Worm (Caenorhabditis elegans) whole organism, L2 larva: ENCODE measurements around the gene him-14.

Experiments used
- C34F6.9 ChIP-seq: fragments of 150-350 bp; optimal IDR thresholded peaks from 2 replicates; lab custom pipeline; 2014; ENCODE audit warnings: missing biosample characterization, missing genetic modification characterization
- F13H6.1 ChIP-seq: sonication (generic microtip); optimal IDR thresholded peaks from 2 replicates; lab custom pipeline; 2016; ENCODE audit warnings: missing genetic modification characterization, missing compliant biosample characterization
- Y55F3AM.14 ChIP-seq: fragments of 200-800 bp; sonication (Bioruptor generic); optimal IDR thresholded peaks from 2 replicates; lab custom pipeline; 2018; ENCODE audit warnings: mild to moderate bottlenecking, missing genetic modification characterization, missing compliant biosample characterization
- ZK546.5 ChIP-seq: sonication (generic microtip); optimal IDR thresholded peaks from 2 replicates; lab custom pipeline; 2017; ENCODE audit warnings: missing biosample characterization, missing genetic modification characterization
- alr-1 ChIP-seq: fragments of 150-350 bp; optimal IDR thresholded peaks from 2 replicates; lab custom pipeline; 2014; ENCODE audit warnings: missing biosample characterization, missing genetic modification characterization
- aly-2 ChIP-seq: fragments of 150-350 bp; optimal IDR thresholded peaks from 2 replicates; lab custom pipeline; 2014; ENCODE audit warnings: missing biosample characterization, missing genetic modification characterization
- blmp-1 ChIP-seq: sonication (generic microtip); optimal IDR thresholded peaks from 2 replicates; lab custom pipeline; 2017; ENCODE audit warnings: missing genetic modification characterization, mild to moderate bottlenecking, missing compliant biosample characterization, antibody characterized with exemption, moderate library complexity; ENCODE audit not compliant: insufficient read depth
- ceh-16 ChIP-seq: fragments of 150-350 bp; optimal IDR thresholded peaks from 2 replicates; lab custom pipeline; 2014; ENCODE audit warnings: missing biosample characterization, missing genetic modification characterization
- ceh-82 ChIP-seq: fragments of 150-350 bp; optimal IDR thresholded peaks from 2 replicates; lab custom pipeline; 2014; ENCODE audit warnings: missing biosample characterization, missing genetic modification characterization
- crh-2 ChIP-seq: sonication (generic microtip); optimal IDR thresholded peaks from 2 replicates; lab custom pipeline; 2017; ENCODE audit warnings: missing biosample characterization, missing genetic modification characterization
- dmd-4 ChIP-seq: sonication (generic microtip); optimal IDR thresholded peaks from 2 replicates; lab custom pipeline; 2017; ENCODE audit warnings: missing biosample characterization, missing genetic modification characterization
- elt-1 ChIP-seq: fragments of 150-350 bp; optimal IDR thresholded peaks from 2 replicates; lab custom pipeline; 2014; ENCODE audit warnings: missing biosample characterization, missing genetic modification characterization
- elt-3 ChIP-seq: sonication (generic microtip); optimal IDR thresholded peaks from 2 replicates; lab custom pipeline; 2017; ENCODE audit warnings: missing biosample characterization, missing genetic modification characterization
- fos-1 ChIP-seq: fragments of 150-350 bp; optimal IDR thresholded peaks from 2 replicates; lab custom pipeline; 2014; ENCODE audit warnings: missing biosample characterization, missing genetic modification characterization
- gmeb-1 ChIP-seq: fragments of 150-350 bp; optimal IDR thresholded peaks from 2 replicates; lab custom pipeline; 2014; ENCODE audit warnings: missing biosample characterization, missing genetic modification characterization
- lin-11 ChIP-seq: fragments of 150-350 bp; sonication (generic microtip); optimal IDR thresholded peaks from 2 replicates; lab custom pipeline; 2014; ENCODE audit warnings: missing biosample characterization, missing genetic modification characterization, inconsistent platforms, mixed read lengths
- lin-13 ChIP-seq: fragments of 150-350 bp; optimal IDR thresholded peaks from 2 replicates; lab custom pipeline; 2014; ENCODE audit warnings: missing biosample characterization, missing genetic modification reagents, missing genetic modification characterization
- lsy-2 ChIP-seq, 2 experiments: fragments of 150-350 bp in 1 of 2; sonication (generic microtip) in 1 of 2; optimal IDR thresholded peaks; 2 replicates each; lab custom pipeline; 2014 to 2017; ENCODE audit warnings: missing biosample characterization in 2 of 2, missing genetic modification characterization in 2 of 2
- mdl-1 ChIP-seq, 2 experiments: fragments of 150-350 bp in 1 of 2; sonication (generic microtip) in 1 of 2; optimal IDR thresholded peaks; 2 replicates each; lab custom pipeline; 2017; ENCODE audit warnings: missing biosample characterization in 2 of 2, missing genetic modification characterization in 2 of 2
- nhr-10 ChIP-seq: sonication (generic microtip); optimal IDR thresholded peaks from 2 replicates; lab custom pipeline; 2017; ENCODE audit warnings: missing biosample characterization, missing genetic modification characterization
- nhr-11 ChIP-seq: fragments of 150-350 bp; optimal IDR thresholded peaks from 2 replicates; lab custom pipeline; 2014; ENCODE audit warnings: missing biosample characterization, missing genetic modification characterization
- nhr-12 ChIP-seq: fragments of 150-350 bp; optimal IDR thresholded peaks from 2 replicates; lab custom pipeline; 2014; ENCODE audit warnings: missing biosample characterization, missing genetic modification characterization
- nhr-129 ChIP-seq: fragments of 150-350 bp; optimal IDR thresholded peaks from 2 replicates; lab custom pipeline; 2014; ENCODE audit warnings: missing biosample characterization, missing genetic modification characterization
- nhr-21 ChIP-seq: fragments of 150-350 bp; optimal IDR thresholded peaks from 2 replicates; lab custom pipeline; 2014; ENCODE audit warnings: missing biosample characterization, missing genetic modification characterization
- nhr-23 ChIP-seq: fragments of 150-350 bp; optimal IDR thresholded peaks from 2 replicates; lab custom pipeline; 2014; ENCODE audit warnings: missing biosample characterization, missing genetic modification reagents, missing genetic modification characterization
- nhr-237 ChIP-seq: fragments of 150-350 bp; optimal IDR thresholded peaks from 2 replicates; lab custom pipeline; 2014; ENCODE audit warnings: missing biosample characterization, missing genetic modification characterization
- nhr-25 ChIP-seq: fragments of 150-350 bp; sonication (generic microtip); optimal IDR thresholded peaks from 3 replicates; lab custom pipeline; 2014; ENCODE audit warnings: missing biosample characterization, missing genetic modification characterization
- nhr-77 ChIP-seq: fragments of 150-350 bp; optimal IDR thresholded peaks from 2 replicates; lab custom pipeline; 2014; ENCODE audit warnings: missing biosample characterization, missing genetic modification characterization
- sem-4 ChIP-seq: fragments of 150-350 bp; optimal IDR thresholded peaks from 2 replicates; lab custom pipeline; 2014; ENCODE audit warnings: missing biosample characterization, missing genetic modification reagents, missing genetic modification characterization
- skn-1 ChIP-seq: sonication (generic microtip); optimal IDR thresholded peaks from 2 replicates; lab custom pipeline; 2017; ENCODE audit warnings: missing biosample characterization, missing genetic modification characterization
- sma-3 ChIP-seq: sonication (generic microtip); optimal IDR thresholded peaks from 2 replicates; lab custom pipeline; 2016; ENCODE audit warnings: missing genetic modification reagents, missing genetic modification characterization, missing compliant biosample characterization
- sma-9 ChIP-seq, 2 experiments: fragments of 150-350 bp in 1 of 2; sonication (generic microtip) in 1 of 2; optimal IDR thresholded peaks; 2 replicates each; lab custom pipeline; 2014 to 2016; ENCODE audit warnings: missing genetic modification characterization in 2 of 2, mild to moderate bottlenecking in 1 of 2, missing biosample characterization in 1 of 2, missing compliant biosample characterization in 1 of 2, missing genetic modification reagents in 1 of 2, moderate library complexity in 1 of 2
- snpc-4 ChIP-seq: fragments of 150-350 bp; optimal IDR thresholded peaks from 2 replicates; lab custom pipeline; 2014; ENCODE audit warnings: missing biosample characterization, missing genetic modification characterization
- unc-39 ChIP-seq: fragments of 150-350 bp; optimal IDR thresholded peaks from 2 replicates; lab custom pipeline; 2014; ENCODE audit warnings: missing biosample characterization, missing genetic modification characterization
- unc-55 ChIP-seq: fragments of 150-350 bp; sonication (generic microtip); optimal IDR thresholded peaks from 3 replicates; lab custom pipeline; 2014; ENCODE audit warnings: missing biosample characterization, missing genetic modification reagents, missing genetic modification characterization
- zag-1 ChIP-seq: fragments of 150-350 bp; optimal IDR thresholded peaks from 2 replicates; lab custom pipeline; 2014; ENCODE audit warnings: missing biosample characterization, missing genetic modification characterization
- ztf-1 ChIP-seq: fragments of 200-800 bp; sonication (Bioruptor generic); conservative IDR thresholded peaks from 2 replicates; pipeline ENCODE4 v1.3.6; 2022; ENCODE audit warnings: missing genetic modification characterization, missing compliant biosample characterization
- ztf-11 ChIP-seq: sonication (generic microtip); optimal IDR thresholded peaks from 2 replicates; lab custom pipeline; 2017; ENCODE audit warnings: missing biosample characterization, missing genetic modification characterization
- ztf-4 ChIP-seq: fragments of 150-350 bp; optimal IDR thresholded peaks from 2 replicates; lab custom pipeline; 2014; ENCODE audit warnings: missing biosample characterization, missing genetic modification characterization

The him-14 gene

ce11 chrII:7053001-7053400 is 16.8 kb downstream of the him-14 start, which contains the start of gene ZK1127.13:
Gene ZK1127.13 (plus strand): TSS chrII:7053301.
- no peak for TF ChIP-seq C34F6.9 (tag; lab: Kevin White, UChicago)
- TF ChIP-seq nhr-11 (tag; lab: Kevin White, UChicago), result no peak

- TF ChIP-seq sma-9 (GFP tag; optimal IDR thresholded peaks at IDR 0.05; lab: Kevin White, UChicago), result no peak
- no peak for TF ChIP-seq sma-9 (tag; optimal IDR thresholded peaks at IDR 0.05; lab: Kevin White, UChicago)
- TF ChIP-seq ztf-11, result no peak
- no peak for TF ChIP-seq nhr-10
- TF ChIP-seq nhr-25 (tag; lab: Kevin White, UChicago), result no peak
- no peak for TF ChIP-seq ceh-16 (tag; lab: Kevin White, UChicago)
- TF ChIP-seq unc-55 (GFP tag; lab: Kevin White, UChicago), result no peak
- TF ChIP-seq crh-2 (tag; lab: Kevin White, UChicago), result no peak
- no peak for TF ChIP-seq Y55F3AM.14
- TF ChIP-seq elt-1, result no peak
- no peak for TF ChIP-seq nhr-12 (tag; lab: Kevin White, UChicago)
- no peak for TF ChIP-seq gmeb-1 (tag; lab: Kevin White, UChicago)
- TF ChIP-seq blmp-1, result no peak
- no peak for TF ChIP-seq zag-1 (tag; lab: Kevin White, UChicago)
- no peak for TF ChIP-seq lin-11 (tag; lab: Kevin White, UChicago)
- no peak for TF ChIP-seq ztf-1
- TF ChIP-seq F13H6.1 (tag; lab: Kevin White, UChicago), result no peak
- TF ChIP-seq nhr-77 (tag; lab: Kevin White, UChicago), result no peak
- no peak for TF ChIP-seq skn-1 (tag; lab: Kevin White, UChicago)
- TF ChIP-seq, all 48 proteins: peak for 0
Measured at ce11 chrII:7051778-7052177, 18.0 kb downstream of the him-14 start, which contains the start of gene ZK1127.12. Gene ZK1127.12 (plus strand): TSS chrII:7052078.

- TF ChIP-seq C34F6.9 (tag; lab: Kevin White, UChicago) (peak; percentile 89), mdl-1 (tag; optimal IDR thresholded peaks at IDR 0.05; lab: Kevin White, UChicago) (no peak), ceh-82 (tag; lab: Kevin White, UChicago) (no peak), dmd-4 (tag; lab: Kevin White, UChicago) (no peak), aly-2 (tag; lab: Kevin White, UChicago) (no peak), fos-1 (tag; lab: Kevin White, UChicago) (peak; percentile 1), sem-4 (peak; percentile 41), nhr-12 (tag; lab: Kevin White, UChicago) (no peak), sma-3 (GFP tag; lab: Kevin White, UChicago) (peak; percentile 28), lin-13 (peak; percentile 44), nhr-11 (tag; lab: Kevin White, UChicago) (no peak), sma-9 (GFP tag; optimal IDR thresholded peaks at IDR 0.05; lab: Kevin White, UChicago) (peak; percentile 4), sma-9 (tag; optimal IDR thresholded peaks at IDR 0.05; lab: Kevin White, UChicago) (no peak), ztf-1 (no peak), gmeb-1 (tag; lab: Kevin White, UChicago) (peak; percentile 55), blmp-1 (no peak), ztf-4 (no peak), lsy-2 (tag; optimal IDR thresholded peaks at IDR 0.05; lab: Kevin White, UChicago) (peak in 1 of 2 experiments; percentile 70), nhr-237 (no peak), unc-39 (tag; lab: Kevin White, UChicago) (no peak), ZK546.5 (no peak), crh-2 (tag; lab: Kevin White, UChicago) (peak; percentile 32), F13H6.1 (tag; lab: Kevin White, UChicago) (peak; percentile 38), alr-1 (no peak), snpc-4 (tag; lab: Kevin White, UChicago) (peak; percentile 40), nhr-23 (no peak), elt-3 (no peak), nhr-77 (tag; lab: Kevin White, UChicago) (no peak), nhr-21 (no peak), nhr-10 (no peak), nhr-129 (tag; lab: Kevin White, UChicago) (peak; percentile 44), elt-1 (no peak), unc-55 (GFP tag; lab: Kevin White, UChicago) (peak; percentile 69)
Measured at ce11 chrII:7050021-7050722, 19.6 kb downstream of the him-14 start, which contains the start of the genes tcer-1 and ZK1127.5. Gene tcer-1 (minus strand): TSS chrII:7050071. Gene ZK1127.5 (plus strand): TSS chrII:7050672.
